Fruit fly (Drosophila melanogaster) whole organism, adult: Measurements from ENCODE around the gene Snx6.
A peak's percentile ranks its signal among the peaks of the same experiment; 100 is the strongest.

Experiments
- CG11617 ChIP-seq: fragments of 200-800 bp; sonication (Bioruptor generic); optimal IDR thresholded peaks from 2 replicates; lab custom pipeline; 2017; ENCODE audit warnings: mild to moderate bottlenecking, missing biosample characterization, missing genetic modification reagents, missing genetic modification characterization
- CG12768 ChIP-seq: fragments of 200-800 bp; sonication (Bioruptor generic); optimal IDR thresholded peaks from 2 replicates; lab custom pipeline; 2017; ENCODE audit warnings: missing biosample characterization, missing genetic modification characterization, mild to moderate bottlenecking, moderate library complexity, missing genetic modification reagents
- CG14711 ChIP-seq: fragments of 200-800 bp; sonication (Bioruptor generic); optimal IDR thresholded peaks from 2 replicates; lab custom pipeline; 2018; ENCODE audit warnings: missing biosample characterization, mild to moderate bottlenecking, missing genetic modification characterization, moderate library complexity
- CG1620 ChIP-seq: fragments of 200-800 bp; sonication (Bioruptor generic); optimal IDR thresholded peaks from 2 replicates; lab custom pipeline; 2016; ENCODE audit warnings: missing biosample characterization, missing genetic modification characterization
- CG33017 ChIP-seq: fragments of 200-800 bp; sonication (Bioruptor generic); optimal IDR thresholded peaks from 2 replicates; lab custom pipeline; 2018; ENCODE audit warnings: missing biosample characterization, mild to moderate bottlenecking, missing genetic modification characterization, moderate library complexity
- CG5204 ChIP-seq: fragments of 200-800 bp; sonication (Bioruptor generic); optimal IDR thresholded peaks from 2 replicates; lab custom pipeline; 2016; ENCODE audit warnings: missing biosample characterization, missing genetic modification characterization
- CG7045 ChIP-seq: fragments of 200-800 bp; sonication (Bioruptor generic); optimal IDR thresholded peaks from 2 replicates; lab custom pipeline; 2017; ENCODE audit warnings: missing biosample characterization, mild to moderate bottlenecking, missing genetic modification characterization
- CG7101 ChIP-seq: fragments of 200-800 bp; sonication (Bioruptor generic); optimal IDR thresholded peaks from 2 replicates; lab custom pipeline; 2018; ENCODE audit warnings: missing biosample characterization, mild to moderate bottlenecking, missing genetic modification characterization, moderate library complexity
- Clk ChIP-seq: fragments of 200-800 bp; sonication (Bioruptor generic); optimal IDR thresholded peaks from 2 replicates; lab custom pipeline; 2017; ENCODE audit warnings: missing biosample characterization, missing genetic modification characterization
- Crg-1 ChIP-seq: fragments of 200-800 bp; sonication (Bioruptor generic); optimal IDR thresholded peaks from 2 replicates; lab custom pipeline; 2016; ENCODE audit warnings: missing biosample characterization, missing genetic modification characterization
- Hr96 ChIP-seq: fragments of 200-800 bp; sonication (Bioruptor generic); optimal IDR thresholded peaks from 2 replicates; lab custom pipeline; 2016; ENCODE audit warnings: missing biosample characterization, missing genetic modification characterization
- Mnt ChIP-seq: fragments of 200-800 bp; sonication (Bioruptor generic); optimal IDR thresholded peaks from 2 replicates; lab custom pipeline; 2016; ENCODE audit warnings: missing biosample characterization, mild to moderate bottlenecking, missing genetic modification characterization
- bab1 ChIP-seq: fragments of 200-800 bp; sonication (Bioruptor generic); optimal IDR thresholded peaks from 3 replicates; lab custom pipeline; 2019; ENCODE audit warnings: missing biosample characterization, mild to moderate bottlenecking, missing genetic modification characterization, moderate library complexity
- cic ChIP-seq: fragments of 200-800 bp; sonication (Bioruptor generic); optimal IDR thresholded peaks from 2 replicates; lab custom pipeline; 2017; ENCODE audit warnings: missing biosample characterization, mild to moderate bottlenecking, missing genetic modification characterization, moderate library complexity
- cnc ChIP-seq, 2 experiments: fragments of >200 bp; optimal IDR thresholded peaks; 2 replicates each; lab custom pipeline; 2017
- kay ChIP-seq: fragments of 200-800 bp; sonication (Bioruptor generic); peaks from one replicate; lab custom pipeline; 2016; ENCODE audit warnings: missing biosample characterization, missing genetic modification characterization, borderline replicate concordance
- ovo ChIP-seq: fragments of 200-800 bp; sonication (Bioruptor generic); optimal IDR thresholded peaks from 2 replicates; lab custom pipeline; 2016; ENCODE audit warnings: missing biosample characterization, missing genetic modification characterization
- pad ChIP-seq: fragments of 200-800 bp; sonication (Bioruptor generic); optimal IDR thresholded peaks from 3 replicates; lab custom pipeline; 2017; ENCODE audit warnings: missing biosample characterization, missing genetic modification characterization, mild to moderate bottlenecking, moderate library complexity, missing genetic modification reagents
- tj ChIP-seq: fragments of 200-800 bp; sonication (Bioruptor generic); optimal IDR thresholded peaks from 3 replicates; lab custom pipeline; 2017; ENCODE audit warnings: missing biosample characterization, mild to moderate bottlenecking, missing genetic modification characterization, moderate library complexity
- toe ChIP-seq: fragments of 200-800 bp; sonication (Bioruptor generic); optimal IDR thresholded peaks from 2 replicates; lab custom pipeline; 2016; ENCODE audit warnings: missing biosample characterization, missing genetic modification characterization

Snx6 gene

DNA sequence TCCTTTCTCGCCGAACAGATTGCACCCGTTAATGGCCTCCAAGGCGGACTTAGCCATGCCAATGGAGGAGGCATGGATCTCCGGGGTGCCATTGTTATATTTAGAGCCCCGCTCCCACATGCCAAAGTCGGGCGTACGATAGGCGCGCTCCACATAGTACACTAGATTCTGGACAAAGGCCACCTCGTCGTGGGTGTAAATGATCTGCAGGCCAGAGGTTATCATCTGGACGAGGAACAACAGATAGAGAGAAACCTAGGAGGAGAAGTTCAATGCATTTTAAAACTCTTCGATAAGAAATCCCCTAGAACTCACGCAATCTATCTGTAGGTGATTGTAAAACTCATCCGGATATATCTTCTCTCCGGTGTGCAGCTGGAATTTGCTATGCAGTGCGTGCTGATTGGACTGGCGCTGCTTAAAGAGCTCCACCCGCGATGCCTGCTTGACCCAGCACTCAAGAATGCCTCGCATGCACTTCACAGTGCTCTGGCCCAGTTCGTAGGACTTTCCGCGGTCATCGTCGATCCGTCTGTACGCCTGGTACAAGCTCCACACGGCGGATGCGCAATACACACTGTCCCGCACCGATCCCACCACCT, 24.7 kb downstream of the Snx6 start:
- TF ChIP-seq CG7101 (tag; lab: Kevin White, UChicago): no peak
- TF ChIP-seq CG12768 (GFP tag; lab: Kevin White, UChicago): no peak
- TF ChIP-seq Hr96 (GFP tag; lab: Kevin White, UChicago): no peak
- no peak for TF ChIP-seq cic (GFP tag; lab: Kevin White, UChicago)

dm6 chr2L:8190681-8191080, 29.9 kb downstream of the Snx6 start, which contains the start of gene CG34134:
Gene CG34134 (minus strand): TSS chr2L:8190781.
- TF ChIP-seq bab1 (GFP tag; lab: Kevin White, UChicago): no peak
- TF ChIP-seq toe (GFP tag; lab: Kevin White, UChicago): no peak
- TF ChIP-seq tj (GFP tag; lab: Kevin White, UChicago): no peak
- no peak for TF ChIP-seq CG33017 (tag; lab: Kevin White, UChicago)
- TF ChIP-seq Hr96 (GFP tag; lab: Kevin White, UChicago): no peak
- no peak for TF ChIP-seq CG5204 (GFP tag; lab: Kevin White, UChicago)
- no peak for TF ChIP-seq cnc (optimal IDR thresholded peaks at IDR 0.05; lab: Kevin White, UChicago)
- no peak for TF ChIP-seq cic (GFP tag; lab: Kevin White, UChicago)
- no peak for TF ChIP-seq Mnt (GFP tag; lab: Kevin White, UChicago)
- no peak for TF ChIP-seq pad (GFP tag; lab: Kevin White, UChicago)
- no peak for TF ChIP-seq kay (GFP tag; lab: Kevin White, UChicago)
- TF ChIP-seq CG7101 (tag; lab: Kevin White, UChicago): no peak
- TF ChIP-seq CG12768 (GFP tag; lab: Kevin White, UChicago): no peak
- TF ChIP-seq CG1620 (GFP tag; lab: Kevin White, UChicago): no peak
- TF ChIP-seq CG14711: no peak
- no peak for TF ChIP-seq Clk (GFP tag; lab: Kevin White, UChicago)

dm6 chr2L:8185008-8185407, 35.5 kb downstream of the Snx6 start:
- TF ChIP-seq CG11617 (GFP tag; lab: Kevin White, UChicago): no peak
- TF ChIP-seq CG1620 (GFP tag; lab: Kevin White, UChicago): no peak
- TF ChIP-seq CG12768 (GFP tag; lab: Kevin White, UChicago): no peak
- no peak for TF ChIP-seq tj (GFP tag; lab: Kevin White, UChicago)
- no peak for TF ChIP-seq Crg-1
- no peak for TF ChIP-seq toe (GFP tag; lab: Kevin White, UChicago)
- no peak for TF ChIP-seq ovo
- no peak for TF ChIP-seq CG7101 (tag; lab: Kevin White, UChicago)

dm6 chr2L:8171544-8171943, 49.0 kb downstream of the Snx6 start:
- no peak for TF ChIP-seq toe (GFP tag; lab: Kevin White, UChicago)
- TF ChIP-seq CG1620 (GFP tag; lab: Kevin White, UChicago): no peak
- no peak for TF ChIP-seq bab1 (GFP tag; lab: Kevin White, UChicago)
- TF ChIP-seq kay (GFP tag; lab: Kevin White, UChicago): peak; percentile 30
- no peak for TF ChIP-seq CG14711
- TF ChIP-seq tj (GFP tag; lab: Kevin White, UChicago): no peak
- no peak for TF ChIP-seq Hr96 (GFP tag; lab: Kevin White, UChicago)
- no peak for TF ChIP-seq Clk (GFP tag; lab: Kevin White, UChicago)
- TF ChIP-seq CG11617 (GFP tag; lab: Kevin White, UChicago): no peak
- no peak for TF ChIP-seq Mnt (GFP tag; lab: Kevin White, UChicago)
- no peak for TF ChIP-seq ovo
- no peak for TF ChIP-seq pad (GFP tag; lab: Kevin White, UChicago)
- no peak for TF ChIP-seq CG7045 (GFP tag; lab: Kevin White, UChicago)
- TF ChIP-seq cic (GFP tag; lab: Kevin White, UChicago): peak; percentile 6
- TF ChIP-seq CG5204 (GFP tag; lab: Kevin White, UChicago): no peak
- TF ChIP-seq Crg-1: no peak
- no peak for TF ChIP-seq CG33017 (tag; lab: Kevin White, UChicago)
- no peak for TF ChIP-seq cnc (optimal IDR thresholded peaks at IDR 0.05; lab: Kevin White, UChicago)
- peak; percentile 37 for TF ChIP-seq CG12768 (GFP tag; lab: Kevin White, UChicago)
- TF ChIP-seq CG7101 (tag; lab: Kevin White, UChicago): no peak

DNA sequence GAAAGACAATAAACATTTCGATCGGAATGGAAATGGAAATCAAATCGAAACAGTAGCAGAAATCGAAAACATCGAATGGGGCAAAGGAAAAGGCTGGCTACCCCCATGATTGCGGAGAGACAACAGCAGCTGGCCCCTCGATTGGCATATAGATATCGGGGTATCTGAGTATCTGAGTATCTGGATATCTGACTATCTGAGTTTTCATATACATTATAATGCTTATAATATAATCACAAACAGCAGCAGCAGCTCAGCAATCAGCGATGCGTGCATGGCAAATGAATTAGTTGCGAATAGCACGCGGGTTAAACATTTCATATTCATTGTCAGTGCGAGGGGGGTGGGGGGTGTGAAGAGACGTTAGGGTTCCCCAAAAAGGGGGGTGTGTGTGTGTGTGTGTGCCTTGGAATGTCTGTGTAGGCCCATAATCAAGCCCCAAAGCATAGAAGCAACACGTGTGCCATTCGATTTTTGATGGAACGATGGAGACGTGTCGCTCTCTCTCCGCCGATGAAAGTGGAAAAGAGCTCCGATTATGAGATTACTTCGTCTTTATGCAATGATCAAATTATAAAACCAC, 49.9 kb downstream of the Snx6 start:
- TF ChIP-seq cic (GFP tag; lab: Kevin White, UChicago): no peak
- TF ChIP-seq tj (GFP tag; lab: Kevin White, UChicago): no peak
- no peak for TF ChIP-seq bab1 (GFP tag; lab: Kevin White, UChicago)
- TF ChIP-seq CG1620 (GFP tag; lab: Kevin White, UChicago): no peak

dm6 chr2L:8168075-8168474, 52.5 kb downstream of the Snx6 start:
- no peak for TF ChIP-seq CG11617 (GFP tag; lab: Kevin White, UChicago)
